Worm (Caenorhabditis elegans) whole organism, young adult: Measurements from ENCODE around the gene ttn-1.

Source experiments
- dpl-1 ChIP-seq: fragments of 150-350 bp; optimal IDR thresholded peaks from 2 replicates; lab custom pipeline; 2014; ENCODE audit warnings: missing biosample characterization, missing genetic modification reagents, missing genetic modification characterization
- hlh-12 ChIP-seq: sonication (generic microtip); optimal IDR thresholded peaks from 2 replicates; lab custom pipeline; 2016; ENCODE audit warnings: missing genetic modification characterization, missing compliant biosample characterization
- lir-1 ChIP-seq: fragments of 200-800 bp; sonication (Bioruptor generic); conservative IDR thresholded peaks from 2 replicates; pipeline ENCODE4 v1.3.6; 2022; ENCODE audit warnings: missing genetic modification reagents, missing genetic modification characterization, missing compliant biosample characterization
- tbx-9 ChIP-seq: sonication (generic microtip); optimal IDR thresholded peaks from 2 replicates; lab custom pipeline; 2016; ENCODE audit warnings: borderline replicate concordance, missing genetic modification characterization, inconsistent platforms, missing compliant biosample characterization
- ztf-6 ChIP-seq: fragments of 200-800 bp; sonication (Bioruptor generic); IDR thresholded peaks from 2 replicates; pipeline ENCODE4 v1.3.6; 2022; ENCODE audit warnings: missing genetic modification reagents, missing genetic modification characterization, missing compliant biosample characterization

- TF ChIP-seq dpl-1 (GFP tag; lab: Kevin White, UChicago), result no peak
- no peak for TF ChIP-seq hlh-12 (tag; lab: Kevin White, UChicago)
- TF ChIP-seq ztf-6 (GFP tag; lab: Robert Waterston, UW), result no peak
- TF ChIP-seq tbx-9, result no peak
- TF ChIP-seq lir-1 (GFP tag; lab: Robert Waterston, UW), result no peak
Observed at ce11 chrV:6221292-6221691, 18.9 kb upstream of the ttn-1 start.
